Fruit fly (Drosophila melanogaster): Measurements from ENCODE around the gene CG6793.

dm6 chr3L:12092860-12093359, 50.7 kb downstream of the CG6793 start:
- TF ChIP-seq CG8478 (optimal IDR thresholded peaks at IDR 0.05) (no peak), CTCF (optimal IDR thresholded peaks at IDR 0.05) (no peak)

All from S2 (cell line).